Worm (Caenorhabditis elegans) whole organism, L4 larva: ENCODE measurements around the gene Y102A11A.2.

Source experiments
- ZK546.5 ChIP-seq, 2 experiments: sonication (generic microtip); optimal IDR thresholded peaks; 2 replicates each; lab custom pipeline; 2017; ENCODE audit warnings: missing biosample characterization in 2 of 2, missing genetic modification characterization in 2 of 2
- aha-1 ChIP-seq: fragments of 150-350 bp; peaks from one replicate; lab custom pipeline; 2014; ENCODE audit warnings: missing biosample characterization, missing genetic modification characterization
- ces-1 ChIP-seq: fragments of 150-350 bp; sonication (generic microtip); optimal IDR thresholded peaks from 4 replicates; lab custom pipeline; 2014; ENCODE audit warnings: missing biosample characterization, missing genetic modification reagents, missing genetic modification characterization
- cey-2 ChIP-seq: sonication (generic microtip); optimal IDR thresholded peaks from 3 replicates; lab custom pipeline; 2017; ENCODE audit warnings: missing genetic modification characterization, mild to moderate bottlenecking, missing compliant biosample characterization, antibody characterized with exemption, borderline replicate concordance; ENCODE audit not compliant: insufficient read depth
- dmd-8 ChIP-seq: fragments of 200-800 bp; sonication (Bioruptor generic); IDR thresholded peaks from 2 replicates; pipeline ENCODE4 v1.3.6; 2022; ENCODE audit warnings: missing genetic modification characterization, missing compliant biosample characterization
- egl-27 ChIP-seq: sonication (generic microtip); optimal IDR thresholded peaks from 3 replicates; lab custom pipeline; 2017; ENCODE audit warnings: missing biosample characterization, missing genetic modification reagents, missing genetic modification characterization
- fkh-10 ChIP-seq: fragments of 150-350 bp; optimal IDR thresholded peaks from 2 replicates; lab custom pipeline; 2014; ENCODE audit warnings: missing biosample characterization, missing genetic modification reagents, missing genetic modification characterization
- lir-3 ChIP-seq: sonication (generic microtip); optimal IDR thresholded peaks from 2 replicates; lab custom pipeline; 2016; ENCODE audit warnings: mild to moderate bottlenecking, missing genetic modification characterization, missing compliant biosample characterization
- nhr-28 ChIP-seq: fragments of 150-350 bp; optimal IDR thresholded peaks from 2 replicates; lab custom pipeline; 2014; ENCODE audit warnings: missing biosample characterization, missing genetic modification characterization

- TF ChIP-seq ces-1 (no peak), egl-27 (tag; lab: Kevin White, UChicago) (no peak), dmd-8 (GFP tag; lab: Robert Waterston, UW) (no peak), cey-2 (tag; lab: Kevin White, UChicago) (no peak), aha-1 (tag; lab: Kevin White, UChicago) (no peak), nhr-28 (no peak), fkh-10 (GFP tag; lab: Kevin White, UChicago) (no peak), ZK546.5 (tag; optimal IDR thresholded peaks at IDR 0.05; lab: Kevin White, UChicago) (no peak), lir-3 (tag; lab: Kevin White, UChicago) (no peak)
These were observed 16.2 kb downstream of the Y102A11A.2 start for ce11 chrX:2042621-2043020.
